Fruit fly (Drosophila melanogaster) whole organism, prepupa: ENCODE measurements around the gene CG5953.

Experiments used
- Blimp-1 ChIP-seq: fragments of 200-800 bp; sonication (Bioruptor generic); optimal IDR thresholded peaks from 3 replicates; lab custom pipeline; 2017; ENCODE audit warnings: missing biosample characterization, missing genetic modification characterization, mild to moderate bottlenecking, moderate library complexity, missing genetic modification reagents
- CG10631 ChIP-seq: fragments of 200-800 bp; sonication (Bioruptor generic); optimal IDR thresholded peaks from 2 replicates; lab custom pipeline; 2016; ENCODE audit warnings: missing biosample characterization, missing genetic modification characterization
- CG10669 ChIP-seq: fragments of 200-800 bp; sonication (Bioruptor generic); optimal IDR thresholded peaks from 3 replicates; lab custom pipeline; 2018; ENCODE audit warnings: missing biosample characterization, mild to moderate bottlenecking, missing genetic modification characterization, moderate library complexity
- CG11294 ChIP-seq: fragments of 200-800 bp; sonication (Bioruptor generic); IDR thresholded peaks from 2 replicates; pipeline ENCODE4 v1.3.6; 2022; ENCODE audit warnings: missing biosample characterization, missing genetic modification characterization
- CG11762 ChIP-seq: fragments of 200-800 bp; sonication (Bioruptor generic); optimal IDR thresholded peaks from 3 replicates; lab custom pipeline; 2016; ENCODE audit warnings: missing biosample characterization, missing genetic modification characterization; ENCODE audit not compliant: insufficient read depth
- CG1621 ChIP-seq: fragments of 200-800 bp; sonication (Bioruptor generic); optimal IDR thresholded peaks from 3 replicates; lab custom pipeline; 2018; ENCODE audit warnings: missing biosample characterization, mild to moderate bottlenecking, missing genetic modification characterization
- CG16779 ChIP-seq: fragments of 200-800 bp; sonication (Bioruptor generic); optimal IDR thresholded peaks from 3 replicates; lab custom pipeline; 2017; ENCODE audit warnings: missing biosample characterization, mild to moderate bottlenecking, missing genetic modification characterization
- CG3032 ChIP-seq: fragments of 200-800 bp; optimal IDR thresholded peaks from 2 replicates; lab custom pipeline; 2019; ENCODE audit warnings: missing biosample characterization, mild to moderate bottlenecking, missing genetic modification characterization, moderate library complexity
- CG31627 ChIP-seq: fragments of 200-800 bp; sonication (Bioruptor generic); optimal IDR thresholded peaks from 3 replicates; lab custom pipeline; 2016; ENCODE audit warnings: missing biosample characterization, missing genetic modification characterization
- CG32006 ChIP-seq: fragments of 200-800 bp; sonication (Bioruptor generic); optimal IDR thresholded peaks from 3 replicates; lab custom pipeline; 2017; ENCODE audit warnings: missing biosample characterization, mild to moderate bottlenecking, missing genetic modification characterization
- CG34406 ChIP-seq: fragments of 200-800 bp; sonication (Bioruptor generic); optimal IDR thresholded peaks from 3 replicates; lab custom pipeline; 2016; ENCODE audit warnings: missing biosample characterization, missing genetic modification characterization
- CG3919 ChIP-seq: fragments of 200-800 bp; sonication (Bioruptor generic); optimal IDR thresholded peaks from 3 replicates; lab custom pipeline; 2016; ENCODE audit warnings: missing biosample characterization, missing genetic modification characterization
- CG4318 ChIP-seq: fragments of 200-800 bp; sonication (Bioruptor generic); optimal IDR thresholded peaks from 3 replicates; lab custom pipeline; 2017; ENCODE audit warnings: missing biosample characterization, mild to moderate bottlenecking, missing genetic modification characterization
- CG6163 ChIP-seq: fragments of 200-800 bp; sonication (Bioruptor generic); IDR thresholded peaks from 3 replicates; pipeline ENCODE4 v1.3.6; 2022; ENCODE audit warnings: missing biosample characterization, missing genetic modification characterization
- CG6276 ChIP-seq: fragments of 200-800 bp; sonication (Bioruptor generic); optimal IDR thresholded peaks from 2 replicates; lab custom pipeline; 2017; ENCODE audit warnings: missing biosample characterization, mild to moderate bottlenecking, missing genetic modification characterization
- CG6792 ChIP-seq: fragments of 200-800 bp; sonication (Bioruptor generic); optimal IDR thresholded peaks from 3 replicates; lab custom pipeline; 2016; ENCODE audit warnings: missing biosample characterization, missing genetic modification characterization
- CG6808 ChIP-seq: fragments of 200-800 bp; sonication (Bioruptor generic); optimal IDR thresholded peaks from 3 replicates; lab custom pipeline; 2017; ENCODE audit warnings: missing biosample characterization, missing genetic modification characterization, mild to moderate bottlenecking, moderate library complexity, missing genetic modification reagents
- CG6854 ChIP-seq: fragments of 200-800 bp; sonication (Bioruptor generic); optimal IDR thresholded peaks from 2 replicates; lab custom pipeline; 2017; ENCODE audit warnings: missing biosample characterization, mild to moderate bottlenecking, missing genetic modification characterization
- CG7368 ChIP-seq: fragments of 200-800 bp; sonication (Bioruptor generic); optimal IDR thresholded peaks from 3 replicates; lab custom pipeline; 2016; ENCODE audit warnings: missing biosample characterization, missing genetic modification characterization
- CG8119 ChIP-seq: fragments of 200-800 bp; sonication (Bioruptor generic); IDR thresholded peaks from 3 replicates; pipeline ENCODE4 v1.3.6; 2022; ENCODE audit warnings: missing biosample characterization, missing genetic modification characterization
- CG8319 ChIP-seq: fragments of 200-800 bp; sonication (Bioruptor generic); optimal IDR thresholded peaks from 3 replicates; lab custom pipeline; 2016; ENCODE audit warnings: missing biosample characterization, missing genetic modification characterization
- CG8632 ChIP-seq: fragments of 200-800 bp; sonication (Bioruptor generic); optimal IDR thresholded peaks from 3 replicates; lab custom pipeline; 2016; ENCODE audit warnings: missing biosample characterization, missing genetic modification characterization
- CG9139 ChIP-seq: fragments of 200-800 bp; sonication (Bioruptor generic); optimal IDR thresholded peaks from 3 replicates; lab custom pipeline; 2017; ENCODE audit warnings: missing biosample characterization, mild to moderate bottlenecking, missing genetic modification characterization
- Eip75B ChIP-seq: fragments of 200-800 bp; sonication (Bioruptor generic); optimal IDR thresholded peaks from 3 replicates; lab custom pipeline; 2016; ENCODE audit warnings: missing biosample characterization, missing genetic modification characterization
- Eip78C ChIP-seq: fragments of 200-800 bp; sonication (Bioruptor generic); peaks from one replicate; lab custom pipeline; 2016; ENCODE audit warnings: missing biosample characterization, missing genetic modification characterization
- Eip93F ChIP-seq: fragments of 200-800 bp; sonication (Bioruptor generic); optimal IDR thresholded peaks from 2 replicates; lab custom pipeline; 2016; ENCODE audit warnings: missing biosample characterization, mild to moderate bottlenecking, missing genetic modification characterization
- Ets21C ChIP-seq: fragments of 200-800 bp; sonication (Bioruptor generic); optimal IDR thresholded peaks from 3 replicates; lab custom pipeline; 2016; ENCODE audit warnings: missing biosample characterization, missing genetic modification characterization
- Ets96B ChIP-seq: fragments of 200-800 bp; optimal IDR thresholded peaks from 2 replicates; lab custom pipeline; 2019; ENCODE audit warnings: missing biosample characterization, mild to moderate bottlenecking, missing genetic modification characterization, moderate library complexity
- Gug ChIP-seq: fragments of 200-800 bp; sonication (Bioruptor generic); IDR thresholded peaks from 2 replicates; pipeline ENCODE4 v1.3.6; 2022; ENCODE audit warnings: missing biosample characterization, missing genetic modification characterization
- Hr38 ChIP-seq: sonication (Bioruptor generic); optimal IDR thresholded peaks from 2 replicates; lab custom pipeline; 2016; ENCODE audit warnings: missing biosample characterization, missing genetic modification characterization
- Hr39 ChIP-seq: fragments of 200-800 bp; sonication (Bioruptor generic); optimal IDR thresholded peaks from 2 replicates; lab custom pipeline; 2016; ENCODE audit warnings: missing biosample characterization, missing genetic modification characterization
- Lpt ChIP-seq: fragments of 200-800 bp; sonication (Bioruptor generic); optimal IDR thresholded peaks from 3 replicates; lab custom pipeline; 2016; ENCODE audit warnings: missing biosample characterization, missing genetic modification characterization
- Met ChIP-seq: fragments of 200-800 bp; sonication (Bioruptor generic); optimal IDR thresholded peaks from 3 replicates; lab custom pipeline; 2016; ENCODE audit warnings: missing biosample characterization, missing genetic modification characterization
- OdsH ChIP-seq: fragments of 200-800 bp; sonication (Bioruptor generic); optimal IDR thresholded peaks from 3 replicates; lab custom pipeline; 2016; ENCODE audit warnings: missing biosample characterization, missing genetic modification characterization
- Sox102F ChIP-seq: fragments of 200-800 bp; sonication (Bioruptor generic); optimal IDR thresholded peaks from 2 replicates; lab custom pipeline; 2016; ENCODE audit warnings: missing biosample characterization, mild to moderate bottlenecking, missing genetic modification characterization
- achi ChIP-seq: fragments of 200-800 bp; sonication (Bioruptor generic); optimal IDR thresholded peaks from 3 replicates; lab custom pipeline; 2016; ENCODE audit warnings: missing biosample characterization, missing genetic modification characterization
- acj6 ChIP-seq: fragments of 200-800 bp; sonication (Bioruptor generic); optimal IDR thresholded peaks from 3 replicates; lab custom pipeline; 2016; ENCODE audit warnings: missing biosample characterization, missing genetic modification characterization
- cyc ChIP-seq: fragments of 200-800 bp; sonication (Bioruptor generic); optimal IDR thresholded peaks from 3 replicates; lab custom pipeline; 2016; ENCODE audit warnings: missing biosample characterization, missing genetic modification characterization
- dsx ChIP-seq: fragments of 200-800 bp; optimal IDR thresholded peaks from 3 replicates; lab custom pipeline; 2019; ENCODE audit warnings: missing biosample characterization, mild to moderate bottlenecking, missing genetic modification characterization, moderate library complexity; ENCODE audit not compliant: poor library complexity, severe bottlenecking
- esn ChIP-seq: fragments of 200-800 bp; sonication (Bioruptor generic); optimal IDR thresholded peaks from 2 replicates; lab custom pipeline; 2016; ENCODE audit warnings: missing biosample characterization, mild to moderate bottlenecking, missing genetic modification characterization, moderate library complexity
- fd85E ChIP-seq: fragments of 200-800 bp; sonication (Bioruptor generic); optimal IDR thresholded peaks from 3 replicates; lab custom pipeline; 2016; ENCODE audit warnings: missing biosample characterization, missing genetic modification characterization
- lz ChIP-seq: fragments of 200-800 bp; sonication (Bioruptor generic); optimal IDR thresholded peaks from 3 replicates; lab custom pipeline; 2016; ENCODE audit warnings: missing biosample characterization, missing genetic modification characterization
- net ChIP-seq: fragments of 200-800 bp; sonication (Bioruptor generic); optimal IDR thresholded peaks from 3 replicates; lab custom pipeline; 2016; ENCODE audit warnings: missing biosample characterization, missing genetic modification characterization
- pdm3 ChIP-seq: fragments of 200-800 bp; sonication (Bioruptor generic); optimal IDR thresholded peaks from 3 replicates; lab custom pipeline; 2016; ENCODE audit warnings: missing biosample characterization, missing genetic modification characterization
- salr ChIP-seq, 2 experiments: fragments of 200-800 bp; sonication (Bioruptor generic); optimal IDR thresholded peaks; 3 replicates each; lab custom pipeline; 2016 to 2018; ENCODE audit warnings: missing biosample characterization in 2 of 2, missing genetic modification characterization in 2 of 2, mild to moderate bottlenecking in 1 of 2
- ss ChIP-seq, 2 experiments: fragments of 200-800 bp; sonication (Bioruptor generic); optimal IDR thresholded peaks; 2 replicates in 1 of 2; 3 replicates in 1 of 2; lab custom pipeline; 2017 to 2018; ENCODE audit warnings: mild to moderate bottlenecking in 2 of 2, missing biosample characterization in 2 of 2, missing genetic modification characterization in 2 of 2, moderate library complexity in 1 of 2
- svp ChIP-seq: fragments of 200-800 bp; sonication (Bioruptor generic); peaks from one replicate; lab custom pipeline; 2016; ENCODE audit warnings: missing biosample characterization, missing genetic modification characterization
- topi ChIP-seq: fragments of 200-800 bp; sonication (Bioruptor generic); optimal IDR thresholded peaks from 3 replicates; lab custom pipeline; 2016; ENCODE audit warnings: missing biosample characterization, missing genetic modification characterization
- vri ChIP-seq: fragments of 200-800 bp; sonication (Bioruptor generic); optimal IDR thresholded peaks from 3 replicates; lab custom pipeline; 2016; ENCODE audit warnings: missing biosample characterization, mild to moderate bottlenecking, missing genetic modification characterization

CG5953 gene

dm6 chr2L:16536501-16536900 is 3.8 kb upstream of the CG5953 start (continued):
- TF ChIP-seq CG31627 (GFP tag; lab: Kevin White, UChicago) = no peak
- no peak for TF ChIP-seq topi (GFP tag; lab: Kevin White, UChicago)
- TF ChIP-seq Blimp-1 = peak; percentile 33
- TF ChIP-seq CG9139 (GFP tag; lab: Kevin White, UChicago) = peak; percentile 43
- TF ChIP-seq Ets21C (GFP tag; lab: Kevin White, UChicago) = no peak

dm6 chr2L:16535673-16536144 is 3.0 kb upstream of the CG5953 start:
- TF ChIP-seq Ets96B (peak; percentile 91), CG16779 (tag; lab: Kevin White, UChicago) (peak; percentile 85), CG9139 (GFP tag; lab: Kevin White, UChicago) (peak; percentile 69), CG1621 (peak; percentile 91), CG11294 (peak; percentile 84), CG8119 (GFP tag; lab: Robert Waterston, UW) (peak; percentile 95), topi (GFP tag; lab: Kevin White, UChicago) (peak; percentile 90), Eip75B (GFP tag; lab: Kevin White, UChicago) (peak; percentile 92), Hr39 (GFP tag; lab: Kevin White, UChicago) (peak; percentile 92), lz (GFP tag; lab: Kevin White, UChicago) (peak; percentile 90), vri (GFP tag; lab: Kevin White, UChicago) (peak; percentile 69), Met (peak; percentile 92), salr (GFP tag; optimal IDR thresholded peaks at IDR 0.05; lab: Kevin White, UChicago) (peak; percentile 78 to 87), CG10631 (GFP tag; lab: Kevin White, UChicago) (peak; percentile 94), CG32006 (GFP tag; lab: Kevin White, UChicago) (peak; percentile 85), CG6792 (GFP tag; lab: Kevin White, UChicago) (peak; percentile 92), cyc (peak; percentile 87), CG8319 (GFP tag; lab: Kevin White, UChicago) (peak; percentile 88), Ets21C (GFP tag; lab: Kevin White, UChicago) (peak; percentile 89), CG31627 (GFP tag; lab: Kevin White, UChicago) (peak; percentile 93), CG6276 (GFP tag; lab: Kevin White, UChicago) (peak; percentile 82), CG34406 (peak; percentile 93), Lpt (GFP tag; lab: Kevin White, UChicago) (peak; percentile 86), pdm3 (GFP tag; lab: Kevin White, UChicago) (peak; percentile 92), net (peak; percentile 85), svp (GFP tag; lab: Kevin White, UChicago) (peak; percentile 93), CG6163 (peak; percentile 98), CG10669 (GFP tag; lab: Kevin White, UChicago) (peak; percentile 94), Hr38 (GFP tag; lab: Kevin White, UChicago) (no peak), Gug (peak; percentile 93), CG6808 (GFP tag; lab: Kevin White, UChicago) (peak; percentile 85), dsx (GFP tag; lab: Kevin White, UChicago) (peak; percentile 87), achi (GFP tag; lab: Kevin White, UChicago) (peak; percentile 91), CG8632 (peak; percentile 92), esn (GFP tag; lab: Kevin White, UChicago) (peak; percentile 93), OdsH (peak; percentile 91), CG7368 (GFP tag; lab: Kevin White, UChicago) (peak; percentile 89), fd85E (peak; percentile 66), Eip93F (GFP tag; lab: Kevin White, UChicago) (peak; percentile 27), CG6854 (GFP tag; lab: Kevin White, UChicago) (peak; percentile 73), CG4318 (peak; percentile 75), CG11762 (peak; percentile 95), CG3919 (peak; percentile 89), Eip78C (GFP tag; lab: Kevin White, UChicago) (peak; percentile 95), CG3032 (tag; lab: Kevin White, UChicago) (peak; percentile 93), acj6 (peak; percentile 92), ss (GFP tag; optimal IDR thresholded peaks at IDR 0.05; lab: Kevin White, UChicago) (peak; percentile 57 to 76), Sox102F (peak; percentile 87)
